Fruit fly (Drosophila melanogaster) whole organism, prepupa: Measurements from ENCODE around the gene asf1.

Experiments
- Blimp-1 ChIP-seq: fragments of 200-800 bp; sonication (Bioruptor generic); optimal IDR thresholded peaks from 3 replicates; lab custom pipeline; 2017; ENCODE audit warnings: missing biosample characterization, missing genetic modification characterization, mild to moderate bottlenecking, moderate library complexity, missing genetic modification reagents
- CG10631 ChIP-seq: fragments of 200-800 bp; sonication (Bioruptor generic); optimal IDR thresholded peaks from 2 replicates; lab custom pipeline; 2016; ENCODE audit warnings: missing biosample characterization, missing genetic modification characterization
- CG10669 ChIP-seq: fragments of 200-800 bp; sonication (Bioruptor generic); optimal IDR thresholded peaks from 3 replicates; lab custom pipeline; 2018; ENCODE audit warnings: missing biosample characterization, mild to moderate bottlenecking, missing genetic modification characterization, moderate library complexity
- CG15336 ChIP-seq: fragments of 200-800 bp; sonication (Bioruptor generic); IDR thresholded peaks from 2 replicates; pipeline ENCODE4 v1.3.6; 2022; ENCODE audit warnings: missing biosample characterization, missing genetic modification characterization
- CG3032 ChIP-seq: fragments of 200-800 bp; optimal IDR thresholded peaks from 2 replicates; lab custom pipeline; 2019; ENCODE audit warnings: missing biosample characterization, mild to moderate bottlenecking, missing genetic modification characterization, moderate library complexity
- CG34406 ChIP-seq: fragments of 200-800 bp; sonication (Bioruptor generic); optimal IDR thresholded peaks from 3 replicates; lab custom pipeline; 2016; ENCODE audit warnings: missing biosample characterization, missing genetic modification characterization
- CG3919 ChIP-seq: fragments of 200-800 bp; sonication (Bioruptor generic); optimal IDR thresholded peaks from 3 replicates; lab custom pipeline; 2016; ENCODE audit warnings: missing biosample characterization, missing genetic modification characterization
- CG6792 ChIP-seq: fragments of 200-800 bp; sonication (Bioruptor generic); optimal IDR thresholded peaks from 3 replicates; lab custom pipeline; 2016; ENCODE audit warnings: missing biosample characterization, missing genetic modification characterization
- CG6854 ChIP-seq: fragments of 200-800 bp; sonication (Bioruptor generic); optimal IDR thresholded peaks from 2 replicates; lab custom pipeline; 2017; ENCODE audit warnings: missing biosample characterization, mild to moderate bottlenecking, missing genetic modification characterization
- CG8119 ChIP-seq: fragments of 200-800 bp; sonication (Bioruptor generic); IDR thresholded peaks from 3 replicates; pipeline ENCODE4 v1.3.6; 2022; ENCODE audit warnings: missing biosample characterization, missing genetic modification characterization
- CG8632 ChIP-seq: fragments of 200-800 bp; sonication (Bioruptor generic); optimal IDR thresholded peaks from 3 replicates; lab custom pipeline; 2016; ENCODE audit warnings: missing biosample characterization, missing genetic modification characterization
- Eip78C ChIP-seq: fragments of 200-800 bp; sonication (Bioruptor generic); peaks from one replicate; lab custom pipeline; 2016; ENCODE audit warnings: missing biosample characterization, missing genetic modification characterization
- Eip93F ChIP-seq: fragments of 200-800 bp; sonication (Bioruptor generic); optimal IDR thresholded peaks from 2 replicates; lab custom pipeline; 2016; ENCODE audit warnings: missing biosample characterization, mild to moderate bottlenecking, missing genetic modification characterization
- Ets96B ChIP-seq: fragments of 200-800 bp; optimal IDR thresholded peaks from 2 replicates; lab custom pipeline; 2019; ENCODE audit warnings: missing biosample characterization, mild to moderate bottlenecking, missing genetic modification characterization, moderate library complexity
- Gug ChIP-seq: fragments of 200-800 bp; sonication (Bioruptor generic); IDR thresholded peaks from 2 replicates; pipeline ENCODE4 v1.3.6; 2022; ENCODE audit warnings: missing biosample characterization, missing genetic modification characterization
- Hr39 ChIP-seq: fragments of 200-800 bp; sonication (Bioruptor generic); optimal IDR thresholded peaks from 2 replicates; lab custom pipeline; 2016; ENCODE audit warnings: missing biosample characterization, missing genetic modification characterization
- Met ChIP-seq: fragments of 200-800 bp; sonication (Bioruptor generic); optimal IDR thresholded peaks from 3 replicates; lab custom pipeline; 2016; ENCODE audit warnings: missing biosample characterization, missing genetic modification characterization
- Sox102F ChIP-seq: fragments of 200-800 bp; sonication (Bioruptor generic); optimal IDR thresholded peaks from 2 replicates; lab custom pipeline; 2016; ENCODE audit warnings: missing biosample characterization, mild to moderate bottlenecking, missing genetic modification characterization
- Sox15 ChIP-seq: fragments of 200-800 bp; sonication (Bioruptor generic); optimal IDR thresholded peaks from 3 replicates; lab custom pipeline; 2016; ENCODE audit warnings: missing biosample characterization, missing genetic modification characterization
- achi ChIP-seq: fragments of 200-800 bp; sonication (Bioruptor generic); optimal IDR thresholded peaks from 3 replicates; lab custom pipeline; 2016; ENCODE audit warnings: missing biosample characterization, missing genetic modification characterization
- cyc ChIP-seq: fragments of 200-800 bp; sonication (Bioruptor generic); optimal IDR thresholded peaks from 3 replicates; lab custom pipeline; 2016; ENCODE audit warnings: missing biosample characterization, missing genetic modification characterization
- dsx ChIP-seq: fragments of 200-800 bp; optimal IDR thresholded peaks from 3 replicates; lab custom pipeline; 2019; ENCODE audit warnings: missing biosample characterization, mild to moderate bottlenecking, missing genetic modification characterization, moderate library complexity; ENCODE audit not compliant: poor library complexity, severe bottlenecking
- eg ChIP-seq: fragments of 200-800 bp; sonication (Bioruptor generic); IDR thresholded peaks from 3 replicates; pipeline ENCODE4 v1.3.6; 2022; ENCODE audit warnings: missing biosample characterization, missing genetic modification characterization
- esn ChIP-seq: fragments of 200-800 bp; sonication (Bioruptor generic); optimal IDR thresholded peaks from 2 replicates; lab custom pipeline; 2016; ENCODE audit warnings: missing biosample characterization, mild to moderate bottlenecking, missing genetic modification characterization, moderate library complexity
- fd85E ChIP-seq: fragments of 200-800 bp; sonication (Bioruptor generic); optimal IDR thresholded peaks from 3 replicates; lab custom pipeline; 2016; ENCODE audit warnings: missing biosample characterization, missing genetic modification characterization
- fkh ChIP-seq: fragments of 200-800 bp; sonication (Bioruptor generic); optimal IDR thresholded peaks from 3 replicates; lab custom pipeline; 2017; ENCODE audit warnings: missing biosample characterization, mild to moderate bottlenecking, missing genetic modification characterization, moderate library complexity
- net ChIP-seq: fragments of 200-800 bp; sonication (Bioruptor generic); optimal IDR thresholded peaks from 3 replicates; lab custom pipeline; 2016; ENCODE audit warnings: missing biosample characterization, missing genetic modification characterization
- pdm3 ChIP-seq: fragments of 200-800 bp; sonication (Bioruptor generic); optimal IDR thresholded peaks from 3 replicates; lab custom pipeline; 2016; ENCODE audit warnings: missing biosample characterization, missing genetic modification characterization
- salr ChIP-seq, 2 experiments: fragments of 200-800 bp; sonication (Bioruptor generic); optimal IDR thresholded peaks; 3 replicates each; lab custom pipeline; 2016 to 2018; ENCODE audit warnings: missing biosample characterization in 2 of 2, missing genetic modification characterization in 2 of 2, mild to moderate bottlenecking in 1 of 2
- spab ChIP-seq: fragments of 200-800 bp; sonication (Bioruptor generic); optimal IDR thresholded peaks from 2 replicates; lab custom pipeline; 2017; ENCODE audit warnings: missing biosample characterization, mild to moderate bottlenecking, missing genetic modification characterization, missing genetic modification reagents
- ss ChIP-seq, 2 experiments: fragments of 200-800 bp; sonication (Bioruptor generic); optimal IDR thresholded peaks; 2 replicates in 1 of 2; 3 replicates in 1 of 2; lab custom pipeline; 2017 to 2018; ENCODE audit warnings: mild to moderate bottlenecking in 2 of 2, missing biosample characterization in 2 of 2, missing genetic modification characterization in 2 of 2, moderate library complexity in 1 of 2
- svp ChIP-seq: fragments of 200-800 bp; sonication (Bioruptor generic); peaks from one replicate; lab custom pipeline; 2016; ENCODE audit warnings: missing biosample characterization, missing genetic modification characterization
- topi ChIP-seq: fragments of 200-800 bp; sonication (Bioruptor generic); optimal IDR thresholded peaks from 3 replicates; lab custom pipeline; 2016; ENCODE audit warnings: missing biosample characterization, missing genetic modification characterization
- vri ChIP-seq: fragments of 200-800 bp; sonication (Bioruptor generic); optimal IDR thresholded peaks from 3 replicates; lab custom pipeline; 2016; ENCODE audit warnings: missing biosample characterization, mild to moderate bottlenecking, missing genetic modification characterization

asf1 gene

dm6 chr3L:19618072-19618958 lies at the start of gene asf1:
TSS of gene asf1 (plus strand) at chr3L:19618894.
- peak; percentile 27 for TF ChIP-seq esn (GFP tag; lab: Kevin White, UChicago)
- TF ChIP-seq fkh (GFP tag; lab: Kevin White, UChicago): peak; percentile 69
- peak; percentile 23 for TF ChIP-seq cyc (GFP tag; lab: Kevin White, UChicago)
- peak; percentile 92 for TF ChIP-seq dsx (GFP tag; lab: Kevin White, UChicago)
- peak; percentile 39 for TF ChIP-seq Eip78C
- TF ChIP-seq net (GFP tag; lab: Kevin White, UChicago): no peak
- TF ChIP-seq achi (GFP tag; lab: Kevin White, UChicago): peak; percentile 66
- TF ChIP-seq CG6854 (GFP tag; lab: Kevin White, UChicago): no peak
- TF ChIP-seq CG8119 (GFP tag; lab: Robert Waterston, UW): peak; percentile 38; the same call in 1 of the 3 replicates
- TF ChIP-seq CG15336 (GFP tag; lab: Robert Waterston, UW): 0 out of 2 replicates have a peak, but pooled peaks have one; percentile 13

dm6 chr3L:19568999-19569398 lies 49.7 kb upstream of the asf1 start:
- TF ChIP-seq CG34406 (GFP tag; lab: Kevin White, UChicago): no peak
- no peak for TF ChIP-seq ss (GFP tag; optimal IDR thresholded peaks at IDR 0.05; lab: Kevin White, UChicago)
- TF ChIP-seq CG8632 (GFP tag; lab: Kevin White, UChicago): no peak
- TF ChIP-seq CG8119 (GFP tag; lab: Robert Waterston, UW): no peak

DNA sequence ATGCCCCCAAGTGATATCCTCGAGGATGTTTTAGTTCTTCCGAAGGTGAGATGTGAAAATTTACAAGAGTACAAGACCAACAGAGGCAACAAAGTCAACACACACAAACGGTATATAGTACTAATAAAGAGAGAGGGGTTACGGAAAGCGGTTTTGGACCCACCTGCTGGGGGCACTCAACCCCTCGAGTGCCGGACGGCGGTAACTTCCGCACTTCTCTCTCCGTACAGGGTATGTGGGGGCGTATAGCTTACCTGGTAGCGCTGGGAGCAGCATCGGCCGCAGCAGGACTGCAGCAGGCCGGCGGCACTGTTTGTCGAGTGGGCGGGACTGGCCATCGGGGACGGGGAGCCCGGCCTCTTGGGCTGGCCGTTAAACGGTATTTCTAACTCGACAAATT lies 49.3 kb upstream of the asf1 start:
- TF ChIP-seq spab (GFP tag; lab: Kevin White, UChicago) (no peak), CG6792 (GFP tag; lab: Kevin White, UChicago) (no peak), Gug (GFP tag; lab: Robert Waterston, UW) (no peak), CG10631 (GFP tag; lab: Kevin White, UChicago) (no peak), Hr39 (GFP tag; lab: Kevin White, UChicago) (no peak), Eip93F (no peak), vri (GFP tag; lab: Kevin White, UChicago) (no peak), Blimp-1 (no peak), salr (GFP tag; optimal IDR thresholded peaks at IDR 0.05; lab: Kevin White, UChicago) (no peak), Ets96B (tag; lab: Kevin White, UChicago) (no peak), cyc (GFP tag; lab: Kevin White, UChicago) (no peak), CG34406 (GFP tag; lab: Kevin White, UChicago) (no peak), net (GFP tag; lab: Kevin White, UChicago) (no peak), topi (GFP tag; lab: Kevin White, UChicago) (no peak), Sox15 (GFP tag; lab: Kevin White, UChicago) (no peak), Sox102F (GFP tag; lab: Kevin White, UChicago) (no peak), Met (GFP tag; lab: Kevin White, UChicago) (no peak)

DNA sequence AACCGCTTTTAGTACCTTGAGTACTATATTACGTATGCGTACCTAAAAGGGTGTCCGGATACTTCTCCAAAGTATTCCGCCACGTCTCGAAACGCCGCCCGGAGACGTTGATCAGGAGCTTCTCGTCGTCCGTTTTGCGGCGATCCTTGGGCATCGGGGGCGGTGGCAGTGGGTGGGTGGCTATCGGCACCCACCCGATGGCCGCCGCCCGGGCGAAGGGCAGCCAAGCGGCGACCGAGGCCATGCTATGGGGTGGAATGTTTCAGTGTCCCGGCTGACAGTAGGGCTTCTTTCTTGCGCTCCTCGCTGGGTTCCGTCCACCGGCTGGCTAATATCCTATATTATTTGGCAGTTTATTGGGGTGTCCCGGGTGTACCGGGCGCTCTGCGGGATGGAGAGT lies 44.2 kb upstream of the asf1 start:
- TF ChIP-seq ss (GFP tag; optimal IDR thresholded peaks at IDR 0.05; lab: Kevin White, UChicago) (no peak), CG6792 (GFP tag; lab: Kevin White, UChicago) (no peak), CG3032 (no peak), fd85E (GFP tag; lab: Kevin White, UChicago) (no peak), pdm3 (GFP tag; lab: Kevin White, UChicago) (no peak), Eip93F (no peak), dsx (GFP tag; lab: Kevin White, UChicago) (no peak), CG10669 (GFP tag; lab: Kevin White, UChicago) (no peak), cyc (GFP tag; lab: Kevin White, UChicago) (no peak), CG3919 (no peak), svp (GFP tag; lab: Kevin White, UChicago) (no peak), eg (no peak), Met (GFP tag; lab: Kevin White, UChicago) (no peak)
